Worm (Caenorhabditis elegans) whole organism, young adult: ENCODE measurements around the gene chup-1.

Experiments
- B0035.1 ChIP-seq: sonication (generic microtip); optimal IDR thresholded peaks from 2 replicates; lab custom pipeline; 2016; ENCODE audit warnings: missing genetic modification characterization, mild to moderate bottlenecking, missing compliant biosample characterization, missing genotype, missing genetic modification reagents
- F10E7.11 ChIP-seq: sonication (generic microtip); optimal IDR thresholded peaks from 2 replicates; lab custom pipeline; 2017; ENCODE audit warnings: mild to moderate bottlenecking, missing genetic modification characterization, moderate library complexity, missing compliant biosample characterization
- F23B12.7 ChIP-seq: sonication (generic microtip); optimal IDR thresholded peaks from 2 replicates; lab custom pipeline; 2017; ENCODE audit warnings: missing genetic modification characterization, mild to moderate bottlenecking, missing compliant biosample characterization, antibody characterized with exemption, moderate library complexity; ENCODE audit not compliant: insufficient read depth
- F37B4.10 ChIP-seq: fragments of 200-800 bp; sonication (Bioruptor generic); IDR thresholded peaks from 2 replicates; pipeline ENCODE4 v1.3.6; 2022; ENCODE audit warnings: missing genetic modification characterization, missing compliant biosample characterization
- K11D2.4 ChIP-seq: fragments of 200-800 bp; sonication (Bioruptor generic); IDR thresholded peaks from 2 replicates; pipeline ENCODE4 v1.3.6; 2022; ENCODE audit warnings: missing genetic modification reagents, missing genetic modification characterization, missing compliant biosample characterization
- Y53G8AR.9 ChIP-seq: fragments of 200-800 bp; sonication (Bioruptor generic); conservative IDR thresholded peaks from 2 replicates; pipeline ENCODE4 v1.3.6; 2022; ENCODE audit warnings: missing genetic modification reagents, missing genetic modification characterization, missing compliant biosample characterization
- Y79H2A.3 ChIP-seq: fragments of 200-800 bp; sonication (Bioruptor generic); conservative IDR thresholded peaks from 2 replicates; pipeline ENCODE4 v1.3.6; 2022; ENCODE audit warnings: missing genetic modification reagents, missing genetic modification characterization, missing compliant biosample characterization
- Y95B8A.8 ChIP-seq: fragments of 200-800 bp; sonication (Bioruptor generic); IDR thresholded peaks from 2 replicates; pipeline ENCODE4 v1.3.6; 2022; ENCODE audit warnings: missing genetic modification reagents, missing genetic modification characterization, missing compliant biosample characterization
- ZK185.1 ChIP-seq: sonication (generic microtip); optimal IDR thresholded peaks from 2 replicates; lab custom pipeline; 2016; ENCODE audit warnings: mild to moderate bottlenecking, missing genetic modification characterization, missing compliant biosample characterization; ENCODE audit not compliant: poor library complexity, severe bottlenecking
- akir-1 ChIP-seq: fragments of 200-800 bp; sonication (Bioruptor generic); optimal IDR thresholded peaks from 2 replicates; lab custom pipeline; 2018; ENCODE audit warnings: mild to moderate bottlenecking, missing genetic modification characterization, moderate library complexity, missing compliant biosample characterization
- aptf-2 ChIP-seq: fragments of 200-800 bp; sonication (Bioruptor generic); conservative IDR thresholded peaks from 2 replicates; pipeline ENCODE4 v1.3.6; 2022; ENCODE audit warnings: missing genetic modification reagents, missing genetic modification characterization, missing compliant biosample characterization
- atf-7 ChIP-seq: sonication (generic microtip); optimal IDR thresholded peaks from 2 replicates; lab custom pipeline; 2017; ENCODE audit warnings: mild to moderate bottlenecking, missing genetic modification characterization, missing compliant biosample characterization
- attf-3 ChIP-seq: fragments of 200-800 bp; sonication (Bioruptor generic); conservative IDR thresholded peaks from 2 replicates; pipeline ENCODE4 v1.3.6; 2022; ENCODE audit warnings: missing genetic modification reagents, missing genetic modification characterization, missing compliant biosample characterization
- attf-5 ChIP-seq: fragments of 200-800 bp; sonication (Bioruptor generic); optimal IDR thresholded peaks from 2 replicates; lab custom pipeline; 2018; ENCODE audit warnings: mild to moderate bottlenecking, missing genetic modification characterization, missing compliant biosample characterization
- bed-2 ChIP-seq: fragments of 200-800 bp; sonication (Bioruptor generic); IDR thresholded peaks from 2 replicates; pipeline ENCODE4 v1.3.6; 2022; ENCODE audit warnings: missing genetic modification reagents, missing genetic modification characterization, missing compliant biosample characterization
- cebp-2 ChIP-seq: fragments of 200-800 bp; sonication (Bioruptor generic); IDR thresholded peaks from 2 replicates; pipeline ENCODE4 v1.3.6; 2022; ENCODE audit warnings: missing genetic modification characterization, missing compliant biosample characterization
- ceh-27 ChIP-seq: fragments of 200-800 bp; sonication (Bioruptor generic); optimal IDR thresholded peaks from 2 replicates; lab custom pipeline; 2018; ENCODE audit warnings: mild to moderate bottlenecking, missing genetic modification characterization, moderate library complexity, missing compliant biosample characterization
- ceh-79 ChIP-seq: sonication (generic microtip); optimal IDR thresholded peaks from 2 replicates; lab custom pipeline; 2017; ENCODE audit warnings: mild to moderate bottlenecking, missing genetic modification characterization, missing compliant biosample characterization
- ceh-91 ChIP-seq: fragments of 200-800 bp; sonication (Bioruptor generic); IDR thresholded peaks from 2 replicates; pipeline ENCODE4 v1.3.6; 2022; ENCODE audit warnings: missing genetic modification reagents, missing genetic modification characterization, missing compliant biosample characterization
- dpff-1 ChIP-seq: sonication (generic microtip); optimal IDR thresholded peaks from 2 replicates; lab custom pipeline; 2017; ENCODE audit warnings: mild to moderate bottlenecking, missing genetic modification characterization, missing compliant biosample characterization
- dpl-1 ChIP-seq: fragments of 150-350 bp; optimal IDR thresholded peaks from 2 replicates; lab custom pipeline; 2014; ENCODE audit warnings: missing biosample characterization, missing genetic modification reagents, missing genetic modification characterization
- egl-18 ChIP-seq: fragments of 200-800 bp; sonication (Bioruptor generic); IDR thresholded peaks from 2 replicates; pipeline ENCODE4 v1.3.6; 2022; ENCODE audit warnings: missing genetic modification reagents, missing genetic modification characterization, missing compliant biosample characterization
- fkh-3 ChIP-seq: sonication (generic microtip); optimal IDR thresholded peaks from 2 replicates; lab custom pipeline; 2016; ENCODE audit warnings: mild to moderate bottlenecking, missing genetic modification characterization, missing compliant biosample characterization
- hmg-20 ChIP-seq: fragments of 200-800 bp; sonication (Bioruptor generic); IDR thresholded peaks from 2 replicates; pipeline ENCODE4 v1.3.6; 2022; ENCODE audit warnings: missing genetic modification reagents, missing genetic modification characterization, missing compliant biosample characterization
- hrde-1 ChIP-seq: sonication (generic microtip); optimal IDR thresholded peaks from 2 replicates; lab custom pipeline; 2016; ENCODE audit warnings: missing genetic modification characterization, mild to moderate bottlenecking, missing compliant biosample characterization, moderate library complexity, missing genotype, missing genetic modification reagents, borderline replicate concordance
- let-526 ChIP-seq: fragments of 200-800 bp; sonication (Bioruptor generic); IDR thresholded peaks from 2 replicates; pipeline ENCODE4 v1.3.6; 2022; ENCODE audit warnings: missing genetic modification reagents, missing genetic modification characterization, missing compliant biosample characterization
- let-607 ChIP-seq, 2 experiments: fragments of 200-800 bp in 1 of 2; sonication (Bioruptor generic) in 1 of 2; sonication (generic microtip) in 1 of 2; optimal IDR thresholded peaks; 2 replicates each; lab custom pipeline; 2016 to 2018; ENCODE audit warnings: mild to moderate bottlenecking in 2 of 2, missing compliant biosample characterization in 2 of 2, missing genetic modification characterization in 2 of 2, moderate library complexity in 2 of 2, missing genotype in 1 of 2
- lin-35 ChIP-seq, 3 experiments: fragments of 150-350 bp in 2 of 3; sonication (generic microtip) in 1 of 3; optimal IDR thresholded peaks; 2 replicates each; lab custom pipeline; 2014 to 2018; ENCODE audit warnings: missing biosample characterization in 3 of 3, missing genetic modification characterization in 3 of 3, missing genetic modification reagents in 3 of 3
- lsy-27 ChIP-seq: sonication (generic microtip); optimal IDR thresholded peaks from 2 replicates; lab custom pipeline; 2017; ENCODE audit warnings: missing genetic modification characterization, mild to moderate bottlenecking, missing compliant biosample characterization, antibody characterized with exemption, missing genotype, borderline replicate concordance; ENCODE audit not compliant: insufficient read depth
- madf-6 ChIP-seq: fragments of 200-800 bp; sonication (Bioruptor generic); IDR thresholded peaks from 2 replicates; pipeline ENCODE4 v1.3.6; 2022; ENCODE audit warnings: missing genetic modification reagents, missing genetic modification characterization, missing compliant biosample characterization
- madf-8 ChIP-seq: fragments of 200-800 bp; sonication (Bioruptor generic); conservative IDR thresholded peaks from 2 replicates; pipeline ENCODE4 v1.3.6; 2022; ENCODE audit warnings: missing genetic modification reagents, missing genetic modification characterization, missing compliant biosample characterization
- mcd-1 ChIP-seq: fragments of 200-800 bp; sonication (Bioruptor generic); IDR thresholded peaks from 2 replicates; pipeline ENCODE4 v1.3.6; 2022; ENCODE audit warnings: missing genetic modification reagents, missing genetic modification characterization, missing compliant biosample characterization
- nfya-1 ChIP-seq: sonication (generic microtip); optimal IDR thresholded peaks from 2 replicates; lab custom pipeline; 2017; ENCODE audit warnings: antibody characterized with exemption, missing compliant biosample characterization, missing genetic modification characterization, borderline replicate concordance; ENCODE audit not compliant: insufficient read depth
- nhr-179 ChIP-seq: sonication (generic microtip); optimal IDR thresholded peaks from 2 replicates; lab custom pipeline; 2016; ENCODE audit warnings: mild to moderate bottlenecking, missing genetic modification characterization, missing compliant biosample characterization
- nhr-80 ChIP-seq: sonication (generic microtip); optimal IDR thresholded peaks from 2 replicates; lab custom pipeline; 2016; ENCODE audit warnings: missing genetic modification characterization, missing compliant biosample characterization
- nhr-90 ChIP-seq: sonication (generic microtip); optimal IDR thresholded peaks from 2 replicates; lab custom pipeline; 2016; ENCODE audit warnings: missing genotype, mild to moderate bottlenecking, missing genetic modification characterization, missing compliant biosample characterization
- rcor-1 ChIP-seq: fragments of 200-800 bp; sonication (Bioruptor generic); IDR thresholded peaks from 2 replicates; pipeline ENCODE4 v1.3.6; 2022; ENCODE audit warnings: missing genetic modification reagents, missing genetic modification characterization, missing compliant biosample characterization
- rec-8 ChIP-seq, 2 experiments: sonication (generic microtip); optimal IDR thresholded peaks; 2 replicates each; lab custom pipeline; 2016; ENCODE audit warnings: mild to moderate bottlenecking in 2 of 2, missing genetic modification characterization in 2 of 2, missing genetic modification reagents in 2 of 2, missing genotype in 2 of 2, missing biosample characterization in 1 of 2, missing compliant biosample characterization in 1 of 2, moderate library complexity in 1 of 2
- repo-1 ChIP-seq: sonication (generic microtip); optimal IDR thresholded peaks from 2 replicates; lab custom pipeline; 2017; ENCODE audit warnings: mild to moderate bottlenecking, missing genetic modification characterization, missing compliant biosample characterization
- rpc-1 ChIP-seq, 2 experiments: fragments of 150-350 bp in 1 of 2; sonication (generic microtip) in 1 of 2; optimal IDR thresholded peaks; 2 replicates each; lab custom pipeline; 2014 to 2018; ENCODE audit warnings: missing biosample characterization in 1 of 2, missing genetic modification characterization in 1 of 2, missing genetic modification reagents in 1 of 2, missing genotype in 1 of 2
- sdz-38 ChIP-seq: sonication (generic microtip); optimal IDR thresholded peaks from 2 replicates; lab custom pipeline; 2016; ENCODE audit warnings: missing genotype, missing genetic modification characterization, missing compliant biosample characterization
- snpc-1.1 ChIP-seq: sonication (generic microtip); optimal IDR thresholded peaks from 2 replicates; lab custom pipeline; 2017; ENCODE audit warnings: missing genetic modification characterization, mild to moderate bottlenecking, missing compliant biosample characterization, antibody characterized with exemption, moderate library complexity, missing genotype, missing genetic modification reagents; ENCODE audit not compliant: insufficient read depth
- snpc-1.3 ChIP-seq: sonication (generic microtip); optimal IDR thresholded peaks from 2 replicates; lab custom pipeline; 2017; ENCODE audit warnings: missing genetic modification characterization, mild to moderate bottlenecking, missing compliant biosample characterization, antibody characterized with exemption, moderate library complexity, missing genotype, missing genetic modification reagents; ENCODE audit not compliant: insufficient read depth
- somi-1 ChIP-seq: fragments of 200-800 bp; sonication (Bioruptor generic); optimal IDR thresholded peaks from 2 replicates; lab custom pipeline; 2018; ENCODE audit warnings: mild to moderate bottlenecking, missing genetic modification characterization, missing compliant biosample characterization
- unc-62 ChIP-seq: fragments of 150-350 bp; optimal IDR thresholded peaks from 2 replicates; lab custom pipeline; 2014; ENCODE audit warnings: missing biosample characterization, missing genetic modification reagents, missing genetic modification characterization
- xnd-1 ChIP-seq: sonication (generic microtip); optimal IDR thresholded peaks from 2 replicates; lab custom pipeline; 2016; ENCODE audit warnings: missing genotype, missing genetic modification reagents, missing genetic modification characterization, missing compliant biosample characterization
- ztf-18 ChIP-seq: sonication (generic microtip); optimal IDR thresholded peaks from 2 replicates; lab custom pipeline; 2016; ENCODE audit warnings: missing genotype, mild to moderate bottlenecking, missing genetic modification characterization, missing compliant biosample characterization

chup-1 gene

ce11 chrX:8810908-8811307, 18.9 kb downstream of the chup-1 start, which contains the start of gene R04E5.9 (continued):
- TF ChIP-seq ceh-91 (GFP tag; lab: Robert Waterston, UW) (no peak), Y95B8A.8 (no peak), Y53G8AR.9 (GFP tag; lab: Robert Waterston, UW) (no peak), snpc-1.1 (tag; lab: Kevin White, UChicago) (no peak), cebp-2 (no peak), rcor-1 (GFP tag; lab: Robert Waterston, UW) (no peak; the same call in 1 of the 2 replicates), attf-5 (GFP tag; lab: Kevin White, UChicago) (peak; percentile 93), nhr-80 (tag; lab: Kevin White, UChicago) (peak; percentile 99), sdz-38 (no peak), ceh-27 (GFP tag; lab: Kevin White, UChicago) (peak; percentile 73), somi-1 (GFP tag; lab: Kevin White, UChicago) (peak; percentile 44), nhr-90 (tag; lab: Kevin White, UChicago) (peak; percentile 84), F37B4.10 (GFP tag; lab: Robert Waterston, UW) (no peak), ceh-79 (no peak), akir-1 (GFP tag; lab: Kevin White, UChicago) (no peak), F23B12.7 (tag; lab: Kevin White, UChicago) (no peak), egl-18 (GFP tag; lab: Robert Waterston, UW) (no peak), attf-3 (GFP tag; lab: Robert Waterston, UW) (no peak), hrde-1 (no peak), madf-8 (GFP tag; lab: Robert Waterston, UW) (no peak), B0035.1 (peak; percentile 28), F10E7.11 (tag; lab: Kevin White, UChicago) (no peak), let-607 (tag; optimal IDR thresholded peaks at IDR 0.05; lab: Kevin White, UChicago) (peak; percentile 89 to 92), aptf-2 (no peak), mcd-1 (GFP tag; lab: Robert Waterston, UW) (peak; percentile 61), let-526 (GFP tag; lab: Robert Waterston, UW) (0 out of 2 replicates have a peak, but pooled peaks have one; percentile 36), dpff-1 (tag; lab: Kevin White, UChicago) (no peak), repo-1 (tag; lab: Kevin White, UChicago) (no peak), xnd-1 (tag; lab: Kevin White, UChicago) (no peak), fkh-3 (no peak), nfya-1 (no peak), atf-7 (tag; lab: Kevin White, UChicago) (peak; percentile 64), Y79H2A.3 (GFP tag; lab: Robert Waterston, UW) (no peak), ztf-18 (tag; lab: Kevin White, UChicago) (peak; percentile 62), dpl-1 (GFP tag; lab: Kevin White, UChicago) (no peak), rpc-1 (optimal IDR thresholded peaks at IDR 0.05; lab: Kevin White, UChicago) (no peak), rpc-1 (tag; optimal IDR thresholded peaks at IDR 0.05; lab: Kevin White, UChicago) (no peak), hmg-20 (GFP tag; lab: Robert Waterston, UW) (peak; percentile 50; the same call in 1 of the 2 replicates), lsy-27 (tag; lab: Kevin White, UChicago) (no peak), nhr-179 (tag; lab: Kevin White, UChicago) (peak; percentile 17), K11D2.4 (GFP tag; lab: Robert Waterston, UW) (peak; percentile 69; the same call in 1 of the 2 replicates), unc-62 (GFP tag; lab: Kevin White, UChicago) (no peak), bed-2 (GFP tag; lab: Robert Waterston, UW) (no peak), ZK185.1 (no peak), snpc-1.3 (tag; lab: Kevin White, UChicago) (no peak), lin-35 (GFP tag; optimal IDR thresholded peaks at IDR 0.05; lab: Kevin White, UChicago) (peak in 1 of 3 experiments; percentile 63), madf-6 (GFP tag; lab: Robert Waterston, UW) (no peak), rec-8 (tag; optimal IDR thresholded peaks at IDR 0.05; lab: Kevin White, UChicago) (no peak)
